Worm (Caenorhabditis elegans) whole organism, midembryonic: Measurements from ENCODE around the gene VF13D12L.3.

Experiments used
- T22C8.4 ChIP-seq: fragments of 200-800 bp; sonication (Bioruptor generic); IDR thresholded peaks from 2 replicates; pipeline ENCODE4 v1.3.6; 2022; ENCODE audit warnings: missing genetic modification characterization, missing compliant biosample characterization
- cog-1 ChIP-seq: sonication (generic microtip); optimal IDR thresholded peaks from 2 replicates; lab custom pipeline; 2016; ENCODE audit warnings: missing genetic modification characterization, missing compliant biosample characterization
- flt-1 ChIP-seq: fragments of 200-800 bp; sonication (Bioruptor generic); IDR thresholded peaks from 2 replicates; pipeline ENCODE4 v1.3.6; 2022; ENCODE audit warnings: missing genetic modification characterization, missing compliant biosample characterization
- klf-2 ChIP-seq: fragments of 200-800 bp; sonication (Bioruptor generic); conservative IDR thresholded peaks from 2 replicates; pipeline ENCODE4 v1.3.6; 2022; ENCODE audit warnings: missing genetic modification reagents, missing genetic modification characterization, missing compliant biosample characterization
- med-1 ChIP-seq: sonication (generic microtip); optimal IDR thresholded peaks from 2 replicates; lab custom pipeline; 2017; ENCODE audit warnings: missing genetic modification characterization, mild to moderate bottlenecking, missing compliant biosample characterization, antibody characterized with exemption, missing genetic modification reagents; ENCODE audit not compliant: insufficient read depth
- ref-1 ChIP-seq: fragments of 200-800 bp; sonication (Bioruptor generic); conservative IDR thresholded peaks from 2 replicates; pipeline ENCODE4 v1.3.6; 2022; ENCODE audit warnings: missing genetic modification reagents, missing genetic modification characterization, missing compliant biosample characterization
- tab-1 ChIP-seq: fragments of 200-800 bp; sonication (Bioruptor generic); IDR thresholded peaks from 2 replicates; pipeline ENCODE4 v1.3.6; 2022; ENCODE audit warnings: missing genetic modification characterization, missing compliant biosample characterization
- ztf-23 ChIP-seq: fragments of 200-800 bp; sonication (Bioruptor generic); IDR thresholded peaks from 2 replicates; pipeline ENCODE4 v1.3.6; 2022; ENCODE audit warnings: missing genetic modification reagents, missing genetic modification characterization, missing compliant biosample characterization
- ztf-29 ChIP-seq: fragments of 200-800 bp; sonication (Bioruptor generic); IDR thresholded peaks from 2 replicates; pipeline ENCODE4 v1.3.6; 2022; ENCODE audit warnings: missing genetic modification reagents, missing genetic modification characterization, missing compliant biosample characterization

- TF ChIP-seq T22C8.4 (GFP tag; lab: Robert Waterston, UW), result no peak
- no peak for TF ChIP-seq klf-2
- TF ChIP-seq cog-1 (tag; lab: Kevin White, UChicago), result no peak
- TF ChIP-seq flt-1, result no peak
- TF ChIP-seq tab-1 (GFP tag; lab: Robert Waterston, UW), result no peak
- no peak for TF ChIP-seq ref-1 (GFP tag; lab: Robert Waterston, UW)
- TF ChIP-seq ztf-23 (GFP tag; lab: Robert Waterston, UW), result no peak
- TF ChIP-seq med-1, result no peak
- TF ChIP-seq ztf-29 (GFP tag; lab: Robert Waterston, UW), result no peak
These were observed 17.2 kb upstream of the VF13D12L.3 start, which contains the start of gene kel-1 for ce11 chrII:11688643-11689042.
